Fruit fly (Drosophila melanogaster) whole organism, wandering third instar larva: Measurements from ENCODE around the gene CG4328.

Experiments
- Abd-B ChIP-seq: fragments of >200 bp; optimal IDR thresholded peaks from 2 replicates; lab custom pipeline; 2017; ENCODE audit warnings: missing biosample characterization, missing genetic modification characterization
- CrebA ChIP-seq: fragments of 200-800 bp; sonication (Bioruptor generic); optimal IDR thresholded peaks from 2 replicates; lab custom pipeline; 2016; ENCODE audit warnings: missing biosample characterization, mild to moderate bottlenecking, missing genetic modification characterization, borderline replicate concordance
- Dif ChIP-seq: fragments of 200-275, 200-300 bp; sonication (Bioruptor generic); optimal IDR thresholded peaks from 2 replicates; lab custom pipeline; 2018; ENCODE audit warnings: missing biosample characterization, missing genetic modification characterization; ENCODE audit not compliant: partially characterized antibody
- Hr83 ChIP-seq: fragments of 200-300 bp; sonication (Bioruptor generic); optimal IDR thresholded peaks from 2 replicates; lab custom pipeline; 2016; ENCODE audit warnings: missing biosample characterization, mild to moderate bottlenecking, missing genetic modification characterization, moderate library complexity; ENCODE audit not compliant: poor library complexity, severe bottlenecking
- Jra ChIP-seq: sonication (Bioruptor generic); optimal IDR thresholded peaks from 2 replicates; lab custom pipeline; 2016; ENCODE audit warnings: missing biosample characterization, missing genetic modification characterization
- Myc ChIP-seq: fragments of >200 bp; optimal IDR thresholded peaks from 2 replicates; lab custom pipeline; 2017
- Vsx2 ChIP-seq: fragments of 200-300, 225-300 bp; sonication (Bioruptor generic); optimal IDR thresholded peaks from 2 replicates; lab custom pipeline; 2018; ENCODE audit warnings: missing biosample characterization, missing genetic modification characterization; ENCODE audit not compliant: partially characterized antibody
- br ChIP-seq: fragments of 200-800 bp; sonication (Bioruptor generic); optimal IDR thresholded peaks from 2 replicates; lab custom pipeline; 2016; ENCODE audit warnings: missing biosample characterization, missing genetic modification characterization
- foxo ChIP-seq, 2 experiments: fragments of 200-800 bp; sonication (Bioruptor generic); optimal IDR thresholded peaks; 2 replicates in 1 of 2; 3 replicates in 1 of 2; lab custom pipeline; 2016 to 2017; ENCODE audit warnings: missing biosample characterization in 2 of 2, missing genetic modification characterization in 2 of 2
- psq ChIP-seq: fragments of 200-800 bp; sonication (Bioruptor generic); optimal IDR thresholded peaks from 3 replicates; lab custom pipeline; 2017; ENCODE audit warnings: missing biosample characterization, mild to moderate bottlenecking, missing genetic modification characterization, moderate library complexity
- sage ChIP-seq: fragments of 200-800 bp; sonication (Bioruptor generic); optimal IDR thresholded peaks from 2 replicates; lab custom pipeline; 2016; ENCODE audit warnings: missing biosample characterization, mild to moderate bottlenecking, missing genetic modification characterization
- tai ChIP-seq: sonication (Bioruptor generic); optimal IDR thresholded peaks from 2 replicates; lab custom pipeline; 2016; ENCODE audit warnings: missing biosample characterization, missing genetic modification characterization

dm6 chr3L:12298092-12298491 is 2.2 kb upstream of the CG4328 start:
- TF ChIP-seq CrebA (no peak), sage (GFP tag; lab: Kevin White, UChicago) (no peak), foxo (GFP tag; optimal IDR thresholded peaks at IDR 0.05; lab: Kevin White, UChicago) (no peak), br (GFP tag; lab: Kevin White, UChicago) (no peak), Myc (lab: Kevin White, UChicago) (no peak), tai (no peak), Hr83 (GFP tag; lab: Kevin White, UChicago) (no peak), Vsx2 (GFP tag; lab: Kevin White, UChicago) (no peak), Dif (GFP tag; lab: Kevin White, UChicago) (no peak), Abd-B (GFP tag; lab: Kevin White, UChicago) (no peak), psq (no peak), Jra (GFP tag; lab: Kevin White, UChicago) (no peak)
